Worm (Caenorhabditis elegans): ENCODE data around the gene C25G6.1.

Gene C25G6.1

DNA sequence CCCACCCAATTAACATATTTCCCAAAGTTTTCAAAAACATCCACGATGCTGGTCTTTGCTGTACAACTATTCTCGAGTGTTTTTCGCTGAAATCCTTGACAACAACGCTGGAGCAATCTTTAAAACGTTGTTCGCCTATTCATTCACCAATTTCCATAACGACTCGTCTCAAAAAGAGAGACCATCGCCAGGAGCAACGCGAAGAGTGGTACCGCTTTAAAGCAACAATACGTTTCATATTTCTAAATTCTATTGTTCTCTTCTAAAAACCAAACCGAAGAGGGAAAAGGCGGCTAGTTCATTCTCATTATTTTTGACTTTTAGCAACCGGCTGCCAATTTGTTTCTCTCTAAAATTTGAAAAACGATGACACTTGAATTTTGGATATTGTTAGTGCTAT lies at the start of gene C25G6.1:
TSS of gene C25G6.1 (plus strand) at position 301 of the 400 bp plus-strand sequence.
- TF ChIP-seq ztf-26 (tag; optimal IDR thresholded peaks at IDR 0.05) (no peak), ceh-40 (GFP tag; IDR thresholded peaks at IDR 0.05) (no peak), Y95B8A.8 (GFP tag; IDR thresholded peaks at IDR 0.05) (no peak), B0336.3 (GFP tag; IDR thresholded peaks at IDR 0.05) (no peak), F49E8.2 (tag; optimal IDR thresholded peaks at IDR 0.05; ENCODE audit: insufficient read depth) (no peak), atf-7 (tag; optimal IDR thresholded peaks at IDR 0.05) (no peak), T26A5.8 (tag; optimal IDR thresholded peaks at IDR 0.05) (no peak), K11D2.4 (GFP tag; IDR thresholded peaks at IDR 0.05) (no peak), zim-3 (tag; optimal IDR thresholded peaks at IDR 0.05) (no peak), snpc-4 (GFP tag; optimal IDR thresholded peaks at IDR 0.05) (no peak), snpc-4 (tag; optimal IDR thresholded peaks at IDR 0.05) (no peak), let-526 (GFP tag; IDR thresholded peaks at IDR 0.05) (no peak), dpl-1 (GFP tag; optimal IDR thresholded peaks at IDR 0.05) (no peak), sea-2 (GFP tag; IDR thresholded peaks at IDR 0.05) (no peak), gei-17 (GFP tag; optimal IDR thresholded peaks at IDR 0.05) (no peak), lsl-1 (GFP tag; optimal IDR thresholded peaks at IDR 0.05) (no peak), bed-2 (GFP tag; IDR thresholded peaks at IDR 0.05) (no peak)

DNA sequence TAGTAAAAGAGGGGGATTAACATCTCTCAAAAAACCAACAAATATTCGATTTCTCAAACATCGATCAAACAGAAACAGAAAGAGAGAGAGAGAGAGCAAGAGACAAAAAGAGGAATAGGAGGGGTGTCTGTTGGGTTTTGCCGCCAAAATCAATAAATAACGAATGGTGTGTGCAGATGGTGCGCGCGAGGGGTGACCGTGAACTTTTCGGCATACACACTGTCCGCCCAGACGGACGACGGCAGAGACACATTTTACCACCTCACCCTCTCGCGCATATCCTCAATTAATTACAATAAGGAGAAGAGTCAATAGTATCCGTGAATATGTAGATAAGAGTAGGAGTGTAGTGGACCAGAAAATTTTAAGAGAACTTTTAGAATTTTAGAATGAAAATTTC lies 48.3 kb upstream of the C25G6.1 start:
- TF ChIP-seq dpl-1 (GFP tag; optimal IDR thresholded peaks at IDR 0.05) (no peak), madf-10 (tag; optimal IDR thresholded peaks at IDR 0.05) (no peak), nfya-1 (tag; optimal IDR thresholded peaks at IDR 0.05; ENCODE audit: borderline replicate concordance, insufficient read depth) (no peak), lin-40 (tag; optimal IDR thresholded peaks at IDR 0.05) (no peak), tlf-1 (GFP tag; optimal IDR thresholded peaks at IDR 0.05) (no peak), pbrm-1 (GFP tag; IDR thresholded peaks at IDR 0.05) (no peak), C17E4.6 (GFP tag; IDR thresholded peaks at IDR 0.05) (no peak), lag-1 (GFP tag; IDR thresholded peaks at IDR 0.05) (no peak), ztf-28 (GFP tag; IDR thresholded peaks at IDR 0.05) (no peak), efl-1 (GFP tag; optimal IDR thresholded peaks at IDR 0.05) (no peak)

DNA sequence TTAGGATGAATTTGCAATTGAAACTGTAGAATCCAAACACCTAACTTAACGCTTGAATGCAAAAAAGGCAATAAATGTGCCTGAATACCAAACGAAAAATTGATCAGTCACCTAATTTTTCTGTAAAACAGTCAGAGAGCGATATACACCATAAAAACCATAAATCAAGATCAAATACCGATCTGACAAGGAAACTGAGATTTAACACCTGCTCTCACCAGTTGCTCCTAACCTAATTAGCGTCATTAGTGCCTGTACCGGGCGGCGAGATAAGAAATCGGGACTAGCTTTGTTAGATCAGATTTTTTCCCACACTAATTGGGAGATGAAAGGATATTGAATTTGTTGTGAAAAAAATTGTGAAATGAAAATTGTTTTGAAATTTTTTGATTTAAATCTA lies 47.6 kb upstream of the C25G6.1 start:
- TF ChIP-seq bed-1 (GFP tag; IDR thresholded peaks at IDR 0.05) = 0 out of 2 replicates have a peak, but pooled peaks have one; percentile 74
- no peak for TF ChIP-seq akir-1 (GFP tag; optimal IDR thresholded peaks at IDR 0.05)

DNA sequence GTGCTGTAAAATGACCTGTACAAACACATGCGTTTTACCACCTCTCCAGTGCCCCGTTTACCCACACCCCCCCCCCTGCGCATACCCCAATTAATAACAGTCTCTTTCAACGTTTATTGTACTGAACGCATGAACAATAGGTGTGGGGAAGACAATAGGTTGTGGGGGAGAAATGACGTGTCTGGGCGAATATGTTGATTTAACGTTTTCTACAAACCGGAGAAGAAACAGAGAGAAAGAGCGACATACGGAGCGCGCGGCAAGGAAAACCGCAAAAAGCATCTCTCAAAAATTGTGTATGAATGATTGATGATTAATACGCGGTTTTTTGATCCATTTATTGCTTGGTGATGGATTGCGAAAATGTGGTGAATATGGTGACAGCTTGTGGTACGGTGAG lies 46.9 kb upstream of the C25G6.1 start:
- TF ChIP-seq hmg-1.2 (GFP tag; IDR thresholded peaks at IDR 0.05) = no peak
- TF ChIP-seq rec-8 (tag; optimal IDR thresholded peaks at IDR 0.05) = no peak
- no peak for TF ChIP-seq egl-18 (GFP tag; IDR thresholded peaks at IDR 0.05)
- no peak for TF ChIP-seq efl-1 (GFP tag; optimal IDR thresholded peaks at IDR 0.05)
- no peak for TF ChIP-seq hrde-1 (tag; optimal IDR thresholded peaks at IDR 0.05; ENCODE audit: borderline replicate concordance)
- TF ChIP-seq fkh-3 (tag; optimal IDR thresholded peaks at IDR 0.05) = no peak
- TF ChIP-seq ceh-79 (tag; optimal IDR thresholded peaks at IDR 0.05) = no peak
- no peak for TF ChIP-seq rcor-1 (GFP tag; IDR thresholded peaks at IDR 0.05)
- TF ChIP-seq nhr-27 (tag; optimal IDR thresholded peaks at IDR 0.05) = no peak
- TF ChIP-seq Y95B8A.8 (GFP tag; IDR thresholded peaks at IDR 0.05) = no peak
- no peak for TF ChIP-seq snpc-3.4 (tag; optimal IDR thresholded peaks at IDR 0.05)
- TF ChIP-seq F52B5.7 (tag; optimal IDR thresholded peaks at IDR 0.05) = no peak

Measured in whole organism, young adult.